Worm (Caenorhabditis elegans) whole organism, L2 larva: ENCODE data around the gene F44E2.4.
A peak's percentile ranks its signal among the peaks of the same experiment; 100 is the strongest.

Source experiments
- C34F6.9 ChIP-seq: fragments of 150-350 bp; optimal IDR thresholded peaks from 2 replicates; lab custom pipeline; 2014; ENCODE audit warnings: missing biosample characterization, missing genetic modification characterization
- F13H6.1 ChIP-seq: sonication (generic microtip); optimal IDR thresholded peaks from 2 replicates; lab custom pipeline; 2016; ENCODE audit warnings: missing genetic modification characterization, missing compliant biosample characterization
- R02D3.7 ChIP-seq: fragments of 150-350 bp; optimal IDR thresholded peaks from 2 replicates; lab custom pipeline; 2014; ENCODE audit warnings: missing biosample characterization, missing genetic modification characterization
- ZK546.5 ChIP-seq: sonication (generic microtip); optimal IDR thresholded peaks from 2 replicates; lab custom pipeline; 2017; ENCODE audit warnings: missing biosample characterization, missing genetic modification characterization
- alr-1 ChIP-seq: fragments of 150-350 bp; optimal IDR thresholded peaks from 2 replicates; lab custom pipeline; 2014; ENCODE audit warnings: missing biosample characterization, missing genetic modification characterization
- aly-2 ChIP-seq: fragments of 150-350 bp; optimal IDR thresholded peaks from 2 replicates; lab custom pipeline; 2014; ENCODE audit warnings: missing biosample characterization, missing genetic modification characterization
- ama-1 ChIP-seq: fragments of 150-350 bp; optimal IDR thresholded peaks from 2 replicates; lab custom pipeline; 2018; ENCODE audit warnings: inconsistent platforms
- blmp-1 ChIP-seq: sonication (generic microtip); optimal IDR thresholded peaks from 2 replicates; lab custom pipeline; 2017; ENCODE audit warnings: missing genetic modification characterization, mild to moderate bottlenecking, missing compliant biosample characterization, antibody characterized with exemption, moderate library complexity; ENCODE audit not compliant: insufficient read depth
- ceh-16 ChIP-seq: fragments of 150-350 bp; optimal IDR thresholded peaks from 2 replicates; lab custom pipeline; 2014; ENCODE audit warnings: missing biosample characterization, missing genetic modification characterization
- ceh-82 ChIP-seq: fragments of 150-350 bp; optimal IDR thresholded peaks from 2 replicates; lab custom pipeline; 2014; ENCODE audit warnings: missing biosample characterization, missing genetic modification characterization
- crh-2 ChIP-seq: sonication (generic microtip); optimal IDR thresholded peaks from 2 replicates; lab custom pipeline; 2017; ENCODE audit warnings: missing biosample characterization, missing genetic modification characterization
- egl-27 ChIP-seq: sonication (generic microtip); optimal IDR thresholded peaks from 3 replicates; lab custom pipeline; 2017; ENCODE audit warnings: missing biosample characterization, missing genetic modification reagents, missing genetic modification characterization
- elt-1 ChIP-seq: fragments of 150-350 bp; optimal IDR thresholded peaks from 2 replicates; lab custom pipeline; 2014; ENCODE audit warnings: missing biosample characterization, missing genetic modification characterization
- elt-3 ChIP-seq: sonication (generic microtip); optimal IDR thresholded peaks from 2 replicates; lab custom pipeline; 2017; ENCODE audit warnings: missing biosample characterization, missing genetic modification characterization
- fos-1 ChIP-seq: fragments of 150-350 bp; optimal IDR thresholded peaks from 2 replicates; lab custom pipeline; 2014; ENCODE audit warnings: missing biosample characterization, missing genetic modification characterization
- gmeb-1 ChIP-seq: fragments of 150-350 bp; optimal IDR thresholded peaks from 2 replicates; lab custom pipeline; 2014; ENCODE audit warnings: missing biosample characterization, missing genetic modification characterization
- lin-11 ChIP-seq: fragments of 150-350 bp; sonication (generic microtip); optimal IDR thresholded peaks from 2 replicates; lab custom pipeline; 2014; ENCODE audit warnings: missing biosample characterization, missing genetic modification characterization, inconsistent platforms, mixed read lengths
- lin-13 ChIP-seq: fragments of 150-350 bp; optimal IDR thresholded peaks from 2 replicates; lab custom pipeline; 2014; ENCODE audit warnings: missing biosample characterization, missing genetic modification reagents, missing genetic modification characterization
- lin-39 ChIP-seq: fragments of 150-350 bp; optimal IDR thresholded peaks from 2 replicates; lab custom pipeline; 2014; ENCODE audit warnings: missing biosample characterization, missing genetic modification reagents, missing genetic modification characterization
- lsy-2 ChIP-seq, 2 experiments: fragments of 150-350 bp in 1 of 2; sonication (generic microtip) in 1 of 2; optimal IDR thresholded peaks; 2 replicates each; lab custom pipeline; 2014 to 2017; ENCODE audit warnings: missing biosample characterization in 2 of 2, missing genetic modification characterization in 2 of 2
- mab-5 ChIP-seq: fragments of 150-350 bp; optimal IDR thresholded peaks from 2 replicates; lab custom pipeline; 2014; ENCODE audit warnings: missing biosample characterization, missing genetic modification characterization
- mbf-1 ChIP-seq: sonication (generic microtip); optimal IDR thresholded peaks from 2 replicates; lab custom pipeline; 2017; ENCODE audit warnings: missing biosample characterization, missing genetic modification characterization
- mdl-1 ChIP-seq, 2 experiments: fragments of 150-350 bp in 1 of 2; sonication (generic microtip) in 1 of 2; optimal IDR thresholded peaks; 2 replicates each; lab custom pipeline; 2017; ENCODE audit warnings: missing biosample characterization in 2 of 2, missing genetic modification characterization in 2 of 2
- nhr-10 ChIP-seq: sonication (generic microtip); optimal IDR thresholded peaks from 2 replicates; lab custom pipeline; 2017; ENCODE audit warnings: missing biosample characterization, missing genetic modification characterization
- nhr-11 ChIP-seq: fragments of 150-350 bp; optimal IDR thresholded peaks from 2 replicates; lab custom pipeline; 2014; ENCODE audit warnings: missing biosample characterization, missing genetic modification characterization
- nhr-12 ChIP-seq: fragments of 150-350 bp; optimal IDR thresholded peaks from 2 replicates; lab custom pipeline; 2014; ENCODE audit warnings: missing biosample characterization, missing genetic modification characterization
- nhr-129 ChIP-seq: fragments of 150-350 bp; optimal IDR thresholded peaks from 2 replicates; lab custom pipeline; 2014; ENCODE audit warnings: missing biosample characterization, missing genetic modification characterization
- nhr-21 ChIP-seq: fragments of 150-350 bp; optimal IDR thresholded peaks from 2 replicates; lab custom pipeline; 2014; ENCODE audit warnings: missing biosample characterization, missing genetic modification characterization
- nhr-23 ChIP-seq: fragments of 150-350 bp; optimal IDR thresholded peaks from 2 replicates; lab custom pipeline; 2014; ENCODE audit warnings: missing biosample characterization, missing genetic modification reagents, missing genetic modification characterization
- nhr-237 ChIP-seq: fragments of 150-350 bp; optimal IDR thresholded peaks from 2 replicates; lab custom pipeline; 2014; ENCODE audit warnings: missing biosample characterization, missing genetic modification characterization
- nhr-25 ChIP-seq: fragments of 150-350 bp; sonication (generic microtip); optimal IDR thresholded peaks from 3 replicates; lab custom pipeline; 2014; ENCODE audit warnings: missing biosample characterization, missing genetic modification characterization
- nhr-6 ChIP-seq: fragments of 150-350 bp; optimal IDR thresholded peaks from 2 replicates; lab custom pipeline; 2014; ENCODE audit warnings: missing biosample characterization, missing genetic modification characterization
- nhr-77 ChIP-seq: fragments of 150-350 bp; optimal IDR thresholded peaks from 2 replicates; lab custom pipeline; 2014; ENCODE audit warnings: missing biosample characterization, missing genetic modification characterization
- peb-1 ChIP-seq: fragments of 150-350 bp; optimal IDR thresholded peaks from 2 replicates; lab custom pipeline; 2014; ENCODE audit warnings: missing biosample characterization, missing genetic modification characterization
- sem-4 ChIP-seq: fragments of 150-350 bp; optimal IDR thresholded peaks from 2 replicates; lab custom pipeline; 2014; ENCODE audit warnings: missing biosample characterization, missing genetic modification reagents, missing genetic modification characterization
- sma-3 ChIP-seq: sonication (generic microtip); optimal IDR thresholded peaks from 2 replicates; lab custom pipeline; 2016; ENCODE audit warnings: missing genetic modification reagents, missing genetic modification characterization, missing compliant biosample characterization
- sma-9 ChIP-seq, 2 experiments: fragments of 150-350 bp in 1 of 2; sonication (generic microtip) in 1 of 2; optimal IDR thresholded peaks; 2 replicates each; lab custom pipeline; 2014 to 2016; ENCODE audit warnings: missing genetic modification characterization in 2 of 2, mild to moderate bottlenecking in 1 of 2, missing biosample characterization in 1 of 2, missing compliant biosample characterization in 1 of 2, missing genetic modification reagents in 1 of 2, moderate library complexity in 1 of 2
- snpc-4 ChIP-seq: fragments of 150-350 bp; optimal IDR thresholded peaks from 2 replicates; lab custom pipeline; 2014; ENCODE audit warnings: missing biosample characterization, missing genetic modification characterization
- unc-39 ChIP-seq: fragments of 150-350 bp; optimal IDR thresholded peaks from 2 replicates; lab custom pipeline; 2014; ENCODE audit warnings: missing biosample characterization, missing genetic modification characterization
- unc-55 ChIP-seq: fragments of 150-350 bp; sonication (generic microtip); optimal IDR thresholded peaks from 3 replicates; lab custom pipeline; 2014; ENCODE audit warnings: missing biosample characterization, missing genetic modification reagents, missing genetic modification characterization
- unc-62 ChIP-seq: fragments of 150-350 bp; optimal IDR thresholded peaks from 2 replicates; lab custom pipeline; 2014; ENCODE audit warnings: missing biosample characterization, missing genetic modification reagents, missing genetic modification characterization
- zag-1 ChIP-seq: fragments of 150-350 bp; optimal IDR thresholded peaks from 2 replicates; lab custom pipeline; 2014; ENCODE audit warnings: missing biosample characterization, missing genetic modification characterization
- ztf-1 ChIP-seq: fragments of 200-800 bp; sonication (Bioruptor generic); conservative IDR thresholded peaks from 2 replicates; pipeline ENCODE4 v1.3.6; 2022; ENCODE audit warnings: missing genetic modification characterization, missing compliant biosample characterization
- ztf-11 ChIP-seq: sonication (generic microtip); optimal IDR thresholded peaks from 2 replicates; lab custom pipeline; 2017; ENCODE audit warnings: missing biosample characterization, missing genetic modification characterization
- ztf-4 ChIP-seq: fragments of 150-350 bp; optimal IDR thresholded peaks from 2 replicates; lab custom pipeline; 2014; ENCODE audit warnings: missing biosample characterization, missing genetic modification characterization

The F44E2.4 gene

ce11 chrIII:8850482-8851047 is 12.3 kb upstream of the F44E2.4 start, which contains the start of gene F44E2.9 (continued):
- TF ChIP-seq ztf-4 (no peak), lin-39 (tag; lab: Kevin White, UChicago) (no peak)

- no peak for TF ChIP-seq nhr-23 (tag; lab: Kevin White, UChicago)
- no peak for TF ChIP-seq gmeb-1
- no peak for TF ChIP-seq alr-1 (tag; lab: Kevin White, UChicago)
- TF ChIP-seq peb-1 (tag; lab: Kevin White, UChicago) = no peak
- TF ChIP-seq ama-1 (lab: Kevin White, UChicago) = no peak
- no peak for TF ChIP-seq nhr-237
- no peak for TF ChIP-seq ceh-82 (tag; lab: Kevin White, UChicago)
- no peak for TF ChIP-seq nhr-11 (tag; lab: Kevin White, UChicago)
- TF ChIP-seq ceh-16 (tag; lab: Kevin White, UChicago) = no peak
- no peak for TF ChIP-seq nhr-77 (tag; lab: Kevin White, UChicago)
- TF ChIP-seq unc-62 (GFP tag; lab: Kevin White, UChicago) = no peak
- TF ChIP-seq fos-1 (tag; lab: Kevin White, UChicago) = no peak
- TF ChIP-seq ztf-11 = no peak
- TF ChIP-seq unc-39 = no peak
- TF ChIP-seq sma-3 = no peak
Measured at ce11 chrIII:8849507-8849906, 11.3 kb upstream of the F44E2.4 start, which contains the start of gene F44E2.8. Gene F44E2.8, minus strand, starts transcription at chrIII:8849877.

- TF ChIP-seq snpc-4 = no peak
- TF ChIP-seq mdl-1 (tag; optimal IDR thresholded peaks at IDR 0.05; lab: Kevin White, UChicago) = no peak
- TF ChIP-seq peb-1 (tag; lab: Kevin White, UChicago) = no peak
- TF ChIP-seq blmp-1 (tag; lab: Kevin White, UChicago) = no peak
- TF ChIP-seq alr-1 (tag; lab: Kevin White, UChicago) = no peak
- TF ChIP-seq lsy-2 (tag; optimal IDR thresholded peaks at IDR 0.05; lab: Kevin White, UChicago) = no peak
- TF ChIP-seq lin-39 (tag; lab: Kevin White, UChicago) = no peak
- TF ChIP-seq nhr-11 (tag; lab: Kevin White, UChicago) = no peak
- no peak for TF ChIP-seq mab-5 (tag; lab: Kevin White, UChicago)
- no peak for TF ChIP-seq elt-3 (tag; lab: Kevin White, UChicago)
- no peak for TF ChIP-seq elt-1
- TF ChIP-seq aly-2 (tag; lab: Kevin White, UChicago) = no peak
- TF ChIP-seq C34F6.9 = no peak
- no peak for TF ChIP-seq ztf-1 (GFP tag; lab: Robert Waterston, UW)
- no peak for TF ChIP-seq F13H6.1 (tag; lab: Kevin White, UChicago)
Measured at ce11 chrIII:8848372-8848771, 10.1 kb upstream of the F44E2.4 start, which contains the start of gene F44E2.7. Gene F44E2.7, minus strand, starts transcription at chrIII:8848472.

ce11 chrIII:8847722-8848121 is 9.5 kb upstream of the F44E2.4 start:
- TF ChIP-seq sma-9 (GFP tag; optimal IDR thresholded peaks at IDR 0.05; lab: Kevin White, UChicago) (no peak), sma-9 (tag; optimal IDR thresholded peaks at IDR 0.05; lab: Kevin White, UChicago) (no peak), nhr-10 (no peak), R02D3.7 (tag; lab: Kevin White, UChicago) (no peak), fos-1 (tag; lab: Kevin White, UChicago) (peak; percentile 24), aly-2 (tag; lab: Kevin White, UChicago) (no peak), gmeb-1 (peak; percentile 58), peb-1 (tag; lab: Kevin White, UChicago) (no peak), nhr-12 (tag; lab: Kevin White, UChicago) (no peak), blmp-1 (tag; lab: Kevin White, UChicago) (no peak), ZK546.5 (no peak), nhr-21 (tag; lab: Kevin White, UChicago) (no peak), lin-39 (tag; lab: Kevin White, UChicago) (no peak), crh-2 (tag; lab: Kevin White, UChicago) (peak; percentile 30), alr-1 (tag; lab: Kevin White, UChicago) (no peak), zag-1 (tag; lab: Kevin White, UChicago) (no peak), lin-13 (GFP tag; lab: Kevin White, UChicago) (peak; percentile 34), ceh-16 (tag; lab: Kevin White, UChicago) (no peak), mdl-1 (tag; optimal IDR thresholded peaks at IDR 0.05; lab: Kevin White, UChicago) (no peak), ztf-11 (no peak), nhr-77 (tag; lab: Kevin White, UChicago) (no peak), sem-4 (tag; lab: Kevin White, UChicago) (peak; percentile 16), unc-39 (no peak), ceh-82 (tag; lab: Kevin White, UChicago) (no peak), egl-27 (no peak), lin-11 (tag; lab: Kevin White, UChicago) (no peak), mbf-1 (tag; lab: Kevin White, UChicago) (no peak), nhr-11 (tag; lab: Kevin White, UChicago) (no peak), ama-1 (lab: Kevin White, UChicago) (no peak), unc-55 (GFP tag; lab: Kevin White, UChicago) (peak; percentile 78), nhr-25 (no peak), nhr-6 (tag; lab: Kevin White, UChicago) (no peak), ztf-4 (no peak), sma-3 (peak; percentile 42), nhr-129 (tag; lab: Kevin White, UChicago) (no peak)
